Worm (Caenorhabditis elegans) whole organism, mixed stage, embryonic: ENCODE data around the gene ZC190.10.
A peak's percentile ranks its signal among the peaks of the same experiment; 100 is the strongest.

ENCODE experiments used
- M03D4.4 ChIP-seq: sonication (generic microtip); optimal IDR thresholded peaks from 2 replicates; lab custom pipeline; 2017; ENCODE audit warnings: mild to moderate bottlenecking, missing genetic modification characterization, missing compliant biosample characterization
- bed-3 ChIP-seq: fragments of 200-800 bp; sonication (Bioruptor generic); optimal IDR thresholded peaks from 3 replicates; lab custom pipeline; 2018; ENCODE audit warnings: mild to moderate bottlenecking, missing genetic modification characterization, moderate library complexity, missing compliant biosample characterization
- blmp-1 ChIP-seq: fragments of 150-350 bp; optimal IDR thresholded peaks from 2 replicates; lab custom pipeline; 2014; ENCODE audit warnings: missing biosample characterization, missing genetic modification characterization
- ceh-39 ChIP-seq: fragments of 150-350 bp; optimal IDR thresholded peaks from 2 replicates; lab custom pipeline; 2014; ENCODE audit warnings: missing biosample characterization, missing genetic modification characterization
- ceh-43 ChIP-seq: fragments of 200-800 bp; sonication (Bioruptor generic); optimal IDR thresholded peaks from 2 replicates; lab custom pipeline; 2018; ENCODE audit warnings: mild to moderate bottlenecking, missing genetic modification characterization, moderate library complexity, missing compliant biosample characterization
- ceh-83 ChIP-seq: fragments of 200-800 bp; sonication (Bioruptor generic); optimal IDR thresholded peaks from 2 replicates; lab custom pipeline; 2018; ENCODE audit warnings: mild to moderate bottlenecking, missing genetic modification characterization, missing compliant biosample characterization
- ces-1 ChIP-seq: fragments of 150-350 bp; optimal IDR thresholded peaks from 2 replicates; lab custom pipeline; 2014; ENCODE audit warnings: missing biosample characterization, missing genetic modification reagents, missing genetic modification characterization
- cnd-1 ChIP-seq: fragments of 200-800 bp; sonication (Bioruptor generic); optimal IDR thresholded peaks from 2 replicates; lab custom pipeline; 2018; ENCODE audit warnings: mild to moderate bottlenecking, missing genetic modification characterization, missing compliant biosample characterization
- drap-1 ChIP-seq: fragments of 200-800 bp; sonication (Bioruptor generic); optimal IDR thresholded peaks from 3 replicates; lab custom pipeline; 2018; ENCODE audit warnings: mild to moderate bottlenecking, missing genetic modification characterization, missing compliant biosample characterization
- elt-1 ChIP-seq: sonication (generic microtip); optimal IDR thresholded peaks from 2 replicates; lab custom pipeline; 2017; ENCODE audit warnings: missing genetic modification characterization, mild to moderate bottlenecking, missing compliant biosample characterization, antibody characterized with exemption, moderate library complexity, borderline replicate concordance; ENCODE audit not compliant: insufficient read depth
- elt-3 ChIP-seq: fragments of 150-350 bp; optimal IDR thresholded peaks from 2 replicates; lab custom pipeline; 2014; ENCODE audit warnings: missing biosample characterization, missing genetic modification characterization
- flh-1 ChIP-seq: fragments of 200-800 bp; sonication (Bioruptor generic); optimal IDR thresholded peaks from 2 replicates; lab custom pipeline; 2018; ENCODE audit warnings: mild to moderate bottlenecking, missing genetic modification characterization, moderate library complexity, missing compliant biosample characterization
- ham-2 ChIP-seq: fragments of 200-800 bp; sonication (Bioruptor generic); optimal IDR thresholded peaks from 2 replicates; lab custom pipeline; 2018; ENCODE audit warnings: mild to moderate bottlenecking, missing genetic modification characterization, missing compliant biosample characterization
- hlh-1 ChIP-seq: fragments of 150-350 bp; optimal IDR thresholded peaks from 2 replicates; lab custom pipeline; 2014; ENCODE audit warnings: missing biosample characterization, missing genetic modification reagents, missing genetic modification characterization
- lin-13 ChIP-seq: fragments of 150-350 bp; optimal IDR thresholded peaks from 2 replicates; lab custom pipeline; 2014; ENCODE audit warnings: missing biosample characterization, missing genetic modification characterization
- lin-32 ChIP-seq: fragments of 200-800 bp; sonication (Bioruptor generic); optimal IDR thresholded peaks from 2 replicates; lab custom pipeline; 2018; ENCODE audit warnings: mild to moderate bottlenecking, missing genetic modification characterization, missing compliant biosample characterization
- lsy-2 ChIP-seq: fragments of 150-350 bp; optimal IDR thresholded peaks from 2 replicates; lab custom pipeline; 2014; ENCODE audit warnings: missing biosample characterization, missing genetic modification characterization
- mab-5 ChIP-seq: fragments of 150-350 bp; optimal IDR thresholded peaks from 2 replicates; lab custom pipeline; 2014; ENCODE audit warnings: missing biosample characterization, missing genetic modification characterization
- mep-1 ChIP-seq: fragments of 150-350 bp; optimal IDR thresholded peaks from 2 replicates; lab custom pipeline; 2017; ENCODE audit warnings: missing biosample characterization, missing genetic modification reagents, missing genetic modification characterization, inconsistent platforms
- nhr-2 ChIP-seq: fragments of 150-350 bp; optimal IDR thresholded peaks from 2 replicates; lab custom pipeline; 2014; ENCODE audit warnings: missing biosample characterization, missing genetic modification characterization
- nhr-237 ChIP-seq: fragments of 150-350 bp; optimal IDR thresholded peaks from 2 replicates; lab custom pipeline; 2014; ENCODE audit warnings: missing biosample characterization, missing genetic modification characterization
- nhr-28 ChIP-seq: fragments of 150-350 bp; optimal IDR thresholded peaks from 2 replicates; lab custom pipeline; 2014; ENCODE audit warnings: missing biosample characterization, missing genetic modification characterization
- nhr-76 ChIP-seq: sonication (generic microtip); optimal IDR thresholded peaks from 2 replicates; lab custom pipeline; 2017; ENCODE audit warnings: missing biosample characterization, missing genetic modification characterization
- sem-2 ChIP-seq: fragments of 200-800 bp; sonication (Bioruptor generic); optimal IDR thresholded peaks from 2 replicates; lab custom pipeline; 2018; ENCODE audit warnings: mild to moderate bottlenecking, missing genetic modification characterization, missing compliant biosample characterization
- snpc-4 ChIP-seq: fragments of 150-350 bp; optimal IDR thresholded peaks from 2 replicates; lab custom pipeline; 2014; ENCODE audit warnings: missing biosample characterization, missing genetic modification characterization
- unc-120 ChIP-seq: sonication (generic microtip); optimal IDR thresholded peaks from 2 replicates; lab custom pipeline; 2017; ENCODE audit warnings: missing genetic modification characterization, missing compliant biosample characterization; ENCODE audit not compliant: poor library complexity, severe bottlenecking
- unc-39 ChIP-seq: fragments of 150-350 bp; optimal IDR thresholded peaks from 2 replicates; lab custom pipeline; 2014; ENCODE audit warnings: missing biosample characterization, missing genetic modification characterization
- unc-62 ChIP-seq: fragments of 150-350 bp; optimal IDR thresholded peaks from 2 replicates; lab custom pipeline; 2014; ENCODE audit warnings: missing biosample characterization, missing genetic modification reagents, missing genetic modification characterization
- zip-8 ChIP-seq: fragments of 150-350 bp; optimal IDR thresholded peaks from 2 replicates; lab custom pipeline; 2014; ENCODE audit warnings: missing biosample characterization, missing genetic modification characterization

Gene ZC190.10

DNA sequence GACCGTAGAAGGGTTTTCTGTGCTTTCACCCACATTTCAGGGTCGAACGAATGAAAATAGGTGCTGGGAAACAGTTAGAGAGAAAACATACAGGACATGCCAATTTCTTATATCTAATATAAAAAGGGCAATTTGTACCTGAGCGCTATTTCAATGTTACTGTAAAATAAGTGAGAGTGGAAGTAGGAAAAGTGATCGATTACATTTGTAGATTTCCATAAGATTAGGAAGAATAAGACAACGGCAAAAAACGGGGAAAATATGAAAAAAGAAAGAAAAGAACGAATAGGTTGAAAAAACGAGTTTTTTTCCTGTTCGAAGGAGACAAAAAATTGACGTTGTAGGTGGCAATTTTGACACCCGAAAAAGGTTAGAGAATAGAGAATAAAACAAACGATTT, 27.9 kb downstream of the ZC190.10 start:
- peak; percentile 50 for TF ChIP-seq blmp-1
- no peak for TF ChIP-seq mab-5 (tag; lab: Kevin White, UChicago)

DNA sequence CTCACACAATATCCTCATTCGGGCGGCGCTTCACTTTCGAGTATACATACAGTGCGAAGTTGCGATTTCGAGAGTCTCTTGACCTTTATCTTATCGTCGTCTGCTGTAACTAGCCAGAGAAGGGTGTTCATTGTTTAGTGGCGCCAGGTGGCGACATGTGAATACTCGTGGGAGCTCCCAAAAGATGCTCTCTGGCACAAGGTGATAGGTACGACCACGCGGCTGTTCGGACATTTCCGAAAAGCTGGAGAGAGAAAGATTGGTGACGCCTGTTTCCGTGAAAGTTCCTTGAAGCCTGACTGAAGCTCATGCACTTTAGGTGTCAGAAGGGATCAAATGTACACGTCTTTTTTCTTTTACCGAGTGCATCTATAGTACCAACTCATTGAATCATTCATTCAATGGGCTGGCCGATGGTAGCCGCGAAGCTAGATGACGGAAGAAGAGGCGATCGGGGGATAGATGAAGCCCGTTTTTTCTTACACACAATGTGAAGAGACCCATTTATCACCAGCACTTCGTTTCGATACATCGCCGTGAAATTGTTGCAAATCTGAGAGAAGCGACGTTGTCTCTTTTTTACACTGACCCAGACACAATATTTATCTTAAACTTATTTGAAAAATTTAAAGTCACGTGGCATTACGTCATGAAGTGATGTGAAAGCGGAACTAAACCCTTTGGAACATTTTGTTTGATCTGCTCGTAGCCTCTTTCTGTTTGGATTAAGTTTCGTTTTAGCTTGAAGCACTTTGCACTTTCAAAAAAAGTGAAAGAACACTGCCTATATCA, 28.7 kb downstream of the ZC190.10 start:
- TF ChIP-seq ham-2 (GFP tag; lab: Kevin White, UChicago) (no peak), unc-62 (GFP tag; lab: Kevin White, UChicago) (peak; percentile 22), blmp-1 (no peak), unc-120 (tag; lab: Kevin White, UChicago) (peak; percentile 76), drap-1 (GFP tag; lab: Kevin White, UChicago) (no peak), hlh-1 (tag; lab: Kevin White, UChicago) (peak; percentile 89)

DNA sequence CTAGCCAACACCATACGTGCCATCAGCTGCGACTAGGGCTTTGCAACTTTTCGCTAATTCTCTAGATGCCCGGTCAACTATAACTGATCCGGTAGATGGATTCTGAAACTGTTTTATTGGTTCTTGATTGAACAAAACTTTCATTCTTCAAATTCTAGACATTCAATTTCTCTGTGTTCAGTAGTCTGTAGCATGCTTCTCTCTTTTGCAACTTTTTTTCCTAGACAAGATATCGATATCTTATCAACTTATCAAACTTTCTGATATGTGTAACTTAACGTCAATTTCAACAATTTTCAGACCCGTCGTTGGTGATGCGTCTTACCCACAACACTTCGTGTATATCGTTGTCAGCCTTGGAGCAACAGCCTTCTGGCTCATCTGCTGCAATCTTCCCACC, 30.4 kb downstream of the ZC190.10 start, which contains the start of gene ZC190.4:
ZC190.4 (plus strand) TSS at position 301 of the 400 bp plus-strand sequence.
- TF ChIP-seq nhr-237 (tag; lab: Kevin White, UChicago) (no peak), ceh-39 (tag; lab: Kevin White, UChicago) (no peak), ces-1 (no peak), bed-3 (GFP tag; lab: Kevin White, UChicago) (no peak), elt-1 (tag; lab: Kevin White, UChicago) (no peak), mep-1 (no peak), cnd-1 (tag; lab: Kevin White, UChicago) (no peak), hlh-1 (tag; lab: Kevin White, UChicago) (no peak), ceh-43 (no peak), elt-3 (tag; lab: Kevin White, UChicago) (no peak), ceh-83 (no peak), sem-2 (no peak), unc-62 (GFP tag; lab: Kevin White, UChicago) (no peak), nhr-2 (tag; lab: Kevin White, UChicago) (no peak), lsy-2 (tag; lab: Kevin White, UChicago) (no peak), M03D4.4 (tag; lab: Kevin White, UChicago) (no peak), nhr-76 (tag; lab: Kevin White, UChicago) (no peak), zip-8 (tag; lab: Kevin White, UChicago) (no peak), lin-32 (GFP tag; lab: Kevin White, UChicago) (no peak), ham-2 (GFP tag; lab: Kevin White, UChicago) (no peak)
- TF ChIP-seq, all 35 proteins: peak for 0

ce11 chrV:8663023-8663422, 33.1 kb downstream of the ZC190.10 start:
- TF ChIP-seq lin-13 (no peak), flh-1 (GFP tag; lab: Kevin White, UChicago) (no peak), zip-8 (tag; lab: Kevin White, UChicago) (no peak), snpc-4 (no peak), lsy-2 (tag; lab: Kevin White, UChicago) (no peak), blmp-1 (no peak), hlh-1 (tag; lab: Kevin White, UChicago) (no peak), ceh-43 (no peak)

ce11 chrV:8662056-8663006, 33.8 kb downstream of the ZC190.10 start:
- TF ChIP-seq nhr-28 (tag; lab: Kevin White, UChicago): no peak
- TF ChIP-seq mep-1: no peak
- no peak for TF ChIP-seq cnd-1 (tag; lab: Kevin White, UChicago)
- no peak for TF ChIP-seq unc-39 (tag; lab: Kevin White, UChicago)
